Worm (Caenorhabditis elegans) whole organism, late embryonic: ENCODE measurements around the gene tsp-1.

Experiments
- ceh-2 ChIP-seq: sonication (generic microtip); optimal IDR thresholded peaks from 2 replicates; lab custom pipeline; 2016; ENCODE audit warnings: missing genotype, missing genetic modification characterization, missing compliant biosample characterization
- ets-4 ChIP-seq: sonication (generic microtip); optimal IDR thresholded peaks from 2 replicates; lab custom pipeline; 2016; ENCODE audit warnings: missing genetic modification characterization, missing compliant biosample characterization
- fkh-10 ChIP-seq: fragments of 150-350 bp; optimal IDR thresholded peaks from 2 replicates; lab custom pipeline; 2014; ENCODE audit warnings: missing biosample characterization, missing genetic modification reagents, missing genetic modification characterization
- lin-11 ChIP-seq: fragments of 200-800 bp; sonication (Bioruptor generic); optimal IDR thresholded peaks from 2 replicates; lab custom pipeline; 2018; ENCODE audit warnings: mild to moderate bottlenecking, missing genetic modification characterization, missing compliant biosample characterization
- nhr-232 ChIP-seq: sonication (generic microtip); optimal IDR thresholded peaks from 2 replicates; lab custom pipeline; 2016; ENCODE audit warnings: missing genetic modification characterization, missing compliant biosample characterization
- pat-9 ChIP-seq: fragments of 200-800 bp; sonication (Bioruptor generic); optimal IDR thresholded peaks from 2 replicates; lab custom pipeline; 2018; ENCODE audit warnings: mild to moderate bottlenecking, missing genetic modification characterization, moderate library complexity, missing compliant biosample characterization
- sox-4 ChIP-seq: sonication (generic microtip); optimal IDR thresholded peaks from 2 replicates; lab custom pipeline; 2017; ENCODE audit warnings: mild to moderate bottlenecking, missing genetic modification characterization, inconsistent platforms, missing compliant biosample characterization
- unc-55 ChIP-seq: sonication (generic microtip); optimal IDR thresholded peaks from 2 replicates; lab custom pipeline; 2017; ENCODE audit warnings: missing biosample characterization, missing genetic modification reagents, missing genetic modification characterization
- ztf-16 ChIP-seq: sonication (generic microtip); optimal IDR thresholded peaks from 2 replicates; lab custom pipeline; 2017; ENCODE audit warnings: missing genetic modification characterization, missing compliant biosample characterization

- TF ChIP-seq unc-55 (GFP tag; lab: Kevin White, UChicago), result no peak
- TF ChIP-seq lin-11 (tag; lab: Kevin White, UChicago), result no peak
- no peak for TF ChIP-seq ceh-2 (tag; lab: Kevin White, UChicago)
- no peak for TF ChIP-seq nhr-232
- no peak for TF ChIP-seq sox-4 (tag; lab: Kevin White, UChicago)
- no peak for TF ChIP-seq pat-9
- no peak for TF ChIP-seq ets-4
- TF ChIP-seq ztf-16 (tag; lab: Kevin White, UChicago), result no peak
- TF ChIP-seq fkh-10 (GFP tag; lab: Kevin White, UChicago), result no peak
Observed at ce11 chrIII:8201117-8201516, 38.1 kb downstream of the tsp-1 start, which contains the start of gene unc-36.
